6 worm cellular contexts compared by ENCODE assay signal in genomic region chrIV:1824065-1824531, ce11.
A peak's percentile ranks its signal among the peaks of the same experiment; 100 is the strongest.
TF ChIP-seq lines count a peak whose summit lies in the region.

Gene cmk-1, plus strand, starts transcription at chrIV:1824481.

TF ChIP-seq in whole organism, L1 larva, 84 proteins besides CTCF, POLR2A, EP300 and RAD21 (continued from another document and continues in another):
- TF ChIP-seq mep-1 (tag; optimal IDR thresholded peaks at IDR 0.05; lab: Kevin White, UChicago) (peak; percentile 18), nhr-85 (tag; lab: Kevin White, UChicago) (no peak), nhr-20 (tag; optimal IDR thresholded peaks at IDR 0.05; lab: Kevin White, UChicago) (peak; percentile 15), egl-13 (tag; optimal IDR thresholded peaks at IDR 0.05; lab: Kevin White, UChicago) (peak; percentile 77), blmp-1 (tag; optimal IDR thresholded peaks at IDR 0.05; lab: Kevin White, UChicago) (no peak), ceh-8 (GFP tag; optimal IDR thresholded peaks at IDR 0.05; lab: Kevin White, UChicago) (peak; percentile 62), lin-14 (GFP tag; optimal IDR thresholded peaks at IDR 0.05; lab: Kevin White, UChicago) (peak; percentile 96), dsc-1 (tag; optimal IDR thresholded peaks at IDR 0.05; lab: Kevin White, UChicago) (peak; percentile 72), tbx-2 (tag; optimal IDR thresholded peaks at IDR 0.05; lab: Kevin White, UChicago) (peak; percentile 75), sox-4 (tag; optimal IDR thresholded peaks at IDR 0.05; lab: Kevin White, UChicago) (peak; percentile 24), ztf-4 (tag; optimal IDR thresholded peaks at IDR 0.05; lab: Kevin White, UChicago) (peak; percentile 46), lin-13 (GFP tag; optimal IDR thresholded peaks at IDR 0.05; lab: Kevin White, UChicago) (no peak), nhr-47 (tag; optimal IDR thresholded peaks at IDR 0.05; lab: Kevin White, UChicago) (peak; percentile 79), nhr-19 (GFP tag; conservative IDR thresholded peaks at IDR 0.05; lab: Robert Waterston, UW) (peak; percentile 36), snu-23 (GFP tag; optimal IDR thresholded peaks at IDR 0.05; lab: Kevin White, UChicago) (peak; percentile 66), ces-1 (GFP tag; optimal IDR thresholded peaks at IDR 0.05; lab: Kevin White, UChicago) (peak; percentile 38), pax-3 (tag; optimal IDR thresholded peaks at IDR 0.05; lab: Kevin White, UChicago) (peak; percentile 41), sptf-1 (tag; optimal IDR thresholded peaks at IDR 0.05; lab: Kevin White, UChicago) (no peak), efl-1 (optimal IDR thresholded peaks at IDR 0.05; lab: Kevin White, UChicago) (peak; percentile 29 to 36), efl-1 (GFP tag; optimal IDR thresholded peaks at IDR 0.05 in 1 of 2; lab: Kevin White, UChicago) (no peak), unc-86 (tag; optimal IDR thresholded peaks at IDR 0.05; lab: Kevin White, UChicago) (peak; percentile 79), nhr-90 (tag; optimal IDR thresholded peaks at IDR 0.05; lab: Kevin White, UChicago; ENCODE audit: poor library complexity) (no peak)

TF ChIP-seq in whole organism, L2 larva, 48 proteins besides CTCF, POLR2A, EP300 and RAD21 (continued from another document):
- peak; percentile 78 for TF ChIP-seq F13H6.1 (tag; optimal IDR thresholded peaks at IDR 0.05; lab: Kevin White, UChicago)
- peak in 1 of 2 experiments; percentile 69 for TF ChIP-seq mdl-1 (tag; optimal IDR thresholded peaks at IDR 0.05; lab: Kevin White, UChicago)
- peak; percentile 39 for TF ChIP-seq ztf-4 (tag; optimal IDR thresholded peaks at IDR 0.05; lab: Kevin White, UChicago)
- peak; percentile 72 for TF ChIP-seq crh-2 (tag; optimal IDR thresholded peaks at IDR 0.05; lab: Kevin White, UChicago)
- peak; percentile 80 for TF ChIP-seq unc-55 (GFP tag; optimal IDR thresholded peaks at IDR 0.05; lab: Kevin White, UChicago)
- TF ChIP-seq nhr-237 (tag; optimal IDR thresholded peaks at IDR 0.05; lab: Kevin White, UChicago): no peak
- TF ChIP-seq zag-1 (tag; optimal IDR thresholded peaks at IDR 0.05; lab: Kevin White, UChicago): peak; percentile 72
- TF ChIP-seq nhr-129 (tag; optimal IDR thresholded peaks at IDR 0.05; lab: Kevin White, UChicago): peak; percentile 77
- TF ChIP-seq lsy-2 (tag; optimal IDR thresholded peaks at IDR 0.05; lab: Kevin White, UChicago): peak in 1 of 2 experiments; percentile 65
- no peak for TF ChIP-seq R02D3.7 (tag; optimal IDR thresholded peaks at IDR 0.05; lab: Kevin White, UChicago)
- no peak for TF ChIP-seq unc-39 (tag; optimal IDR thresholded peaks at IDR 0.05; lab: Kevin White, UChicago)
- TF ChIP-seq lin-11 (tag; optimal IDR thresholded peaks at IDR 0.05; lab: Kevin White, UChicago): peak; percentile 68
- TF ChIP-seq ztf-1 (GFP tag; conservative IDR thresholded peaks at IDR 0.05; lab: Robert Waterston, UW): no peak

TF ChIP-seq in whole organism, L3 larva, 47 proteins besides CTCF, POLR2A, EP300 and RAD21 (continued from another document):
- TF ChIP-seq zag-1 (tag; optimal IDR thresholded peaks at IDR 0.05; lab: Kevin White, UChicago) (no peak), elt-2 (tag; optimal IDR thresholded peaks at IDR 0.05; lab: Kevin White, UChicago) (no peak), nhr-76 (tag; optimal IDR thresholded peaks at IDR 0.05; lab: Kevin White, UChicago) (no peak), egl-27 (tag; optimal IDR thresholded peaks at IDR 0.05; lab: Kevin White, UChicago) (no peak), tbx-2 (tag; optimal IDR thresholded peaks at IDR 0.05; lab: Kevin White, UChicago) (peak; percentile 15), fkh-10 (GFP tag; optimal IDR thresholded peaks at IDR 0.05; lab: Kevin White, UChicago) (peak; percentile 36), egl-5 (tag; optimal IDR thresholded peaks at IDR 0.05; lab: Kevin White, UChicago) (peak; percentile 33), unc-62 (GFP tag; optimal IDR thresholded peaks at IDR 0.05; lab: Kevin White, UChicago) (peak; percentile 47), ama-1 (optimal IDR thresholded peaks at IDR 0.05; lab: Kevin White, UChicago) (no peak), ztf-4 (tag; optimal IDR thresholded peaks at IDR 0.05; lab: Kevin White, UChicago) (no peak), jun-1 (tag; optimal IDR thresholded peaks at IDR 0.05; lab: Kevin White, UChicago) (no peak), nhr-77 (tag; optimal IDR thresholded peaks at IDR 0.05; lab: Kevin White, UChicago) (no peak), nhr-237 (tag; optimal IDR thresholded peaks at IDR 0.05; lab: Kevin White, UChicago) (no peak), R02D3.7 (tag; optimal IDR thresholded peaks at IDR 0.05; lab: Kevin White, UChicago) (no peak), lin-15B (tag; optimal IDR thresholded peaks at IDR 0.05; lab: Kevin White, UChicago) (peak; percentile 38), fkh-2 (tag; optimal IDR thresholded peaks at IDR 0.05; lab: Kevin White, UChicago) (no peak), pha-4 (tag; optimal IDR thresholded peaks at IDR 0.05; lab: Kevin White, UChicago) (no peak), daf-12 (tag; optimal IDR thresholded peaks at IDR 0.05; lab: Kevin White, UChicago) (no peak), snpc-4 (tag; optimal IDR thresholded peaks at IDR 0.05; lab: Kevin White, UChicago) (peak; percentile 51), fos-1 (tag; optimal IDR thresholded peaks at IDR 0.05; lab: Kevin White, UChicago) (no peak), nhr-12 (tag; optimal IDR thresholded peaks at IDR 0.05; lab: Kevin White, UChicago) (no peak), lin-39 (tag; optimal IDR thresholded peaks at IDR 0.05; lab: Kevin White, UChicago) (peak; percentile 68), nhr-25 (tag; optimal IDR thresholded peaks at IDR 0.05; lab: Kevin White, UChicago) (no peak), mml-1 (tag; optimal IDR thresholded peaks at IDR 0.05; lab: Kevin White, UChicago) (no peak), ztf-11 (tag; optimal IDR thresholded peaks at IDR 0.05; lab: Kevin White, UChicago) (no peak), unc-39 (tag; optimal IDR thresholded peaks at IDR 0.05; lab: Kevin White, UChicago) (no peak), ceh-9 (tag; optimal IDR thresholded peaks at IDR 0.05; lab: Kevin White, UChicago) (no peak)
TF ChIP-seq in whole organism, L3 larva: peak in this region for 10.

TF ChIP-seq in whole organism, L4 larva, 104 proteins besides CTCF, POLR2A, EP300 and RAD21 (continued from another document and continues in another):
- TF ChIP-seq Y75B8A.6 (GFP tag; IDR thresholded peaks at IDR 0.05; lab: Robert Waterston, UW) (0 out of 2 replicates have a peak, but pooled peaks have one; percentile 30), skn-1 (tag; optimal IDR thresholded peaks at IDR 0.05; lab: Kevin White, UChicago) (no peak), nhr-111 (GFP tag; optimal IDR thresholded peaks at IDR 0.05; lab: Kevin White, UChicago) (no peak), F37D6.2 (tag; optimal IDR thresholded peaks at IDR 0.05; lab: Kevin White, UChicago) (peak; percentile 52), aha-1 (tag; lab: Kevin White, UChicago) (peak; percentile 39), lin-38 (GFP tag; IDR thresholded peaks at IDR 0.05; lab: Robert Waterston, UW) (no peak), attf-4 (tag; optimal IDR thresholded peaks at IDR 0.05; lab: Kevin White, UChicago) (no peak), hif-1 (tag; optimal IDR thresholded peaks at IDR 0.05; lab: Kevin White, UChicago) (peak in 1 of 2 experiments; percentile 45), ces-1 (GFP tag; optimal IDR thresholded peaks at IDR 0.05; lab: Kevin White, UChicago) (peak; percentile 17), mes-2 (tag; optimal IDR thresholded peaks at IDR 0.05; lab: Kevin White, UChicago; ENCODE audit: poor library complexity, severe bottlenecking) (peak; percentile 11), zag-1 (tag; optimal IDR thresholded peaks at IDR 0.05; lab: Kevin White, UChicago) (no peak), ama-1 (optimal IDR thresholded peaks at IDR 0.05; lab: Kevin White, UChicago) (no peak), nhr-11 (tag; optimal IDR thresholded peaks at IDR 0.05; lab: Kevin White, UChicago) (peak; percentile 48), T20F7.1 (GFP tag; optimal IDR thresholded peaks at IDR 0.05; lab: Kevin White, UChicago) (no peak), snpc-4 (tag; optimal IDR thresholded peaks at IDR 0.05; lab: Kevin White, UChicago) (no peak), daf-16 (GFP tag; optimal IDR thresholded peaks at IDR 0.05; lab: Kevin White, UChicago) (no peak), daf-16 (tag; optimal IDR thresholded peaks at IDR 0.05; lab: Kevin White, UChicago) (no peak), lsy-2 (tag; optimal IDR thresholded peaks at IDR 0.05; lab: Kevin White, UChicago) (peak in 1 of 2 experiments; percentile 44), dve-1 (tag; optimal IDR thresholded peaks at IDR 0.05; lab: Kevin White, UChicago; ENCODE audit: insufficient read depth) (no peak), egl-43 (GFP tag; IDR thresholded peaks at IDR 0.05; lab: Robert Waterston, UW) (peak; percentile 54), snpc-1.2 (GFP tag; IDR thresholded peaks at IDR 0.05; lab: Robert Waterston, UW) (no peak), fkh-10 (GFP tag; optimal IDR thresholded peaks at IDR 0.05; lab: Kevin White, UChicago) (peak; percentile 76), set-16 (GFP tag; IDR thresholded peaks at IDR 0.05; lab: Robert Waterston, UW) (peak; percentile 87), nhr-76 (tag; optimal IDR thresholded peaks at IDR 0.05; lab: Kevin White, UChicago) (no peak), mdl-1 (tag; optimal IDR thresholded peaks at IDR 0.05; lab: Kevin White, UChicago) (peak in 1 of 2 experiments; percentile 53), ctbp-1 (GFP tag; IDR thresholded peaks at IDR 0.05; lab: Robert Waterston, UW) (peak; percentile 86)

TF ChIP-seq in whole organism, late embryonic, 69 proteins besides CTCF, POLR2A, EP300 and RAD21 (continued from another document):
- TF ChIP-seq ref-2 (tag; optimal IDR thresholded peaks at IDR 0.05; lab: Kevin White, UChicago) (peak; percentile 13), tbx-7 (tag; optimal IDR thresholded peaks at IDR 0.05; lab: Kevin White, UChicago) (no peak), ceh-30 (tag; optimal IDR thresholded peaks at IDR 0.05; lab: Kevin White, UChicago) (peak; percentile 15), K09A11.1 (tag; optimal IDR thresholded peaks at IDR 0.05; lab: Kevin White, UChicago; ENCODE audit: insufficient read depth) (peak; percentile 35), hlh-30 (tag; optimal IDR thresholded peaks at IDR 0.05; lab: Kevin White, UChicago; ENCODE audit: insufficient read depth) (peak; percentile 62), unc-42 (tag; optimal IDR thresholded peaks at IDR 0.05; lab: Kevin White, UChicago) (peak; percentile 92), nfya-1 (tag; optimal IDR thresholded peaks at IDR 0.05; lab: Kevin White, UChicago) (peak; percentile 83)

TF ChIP-seq in whole organism, young adult, 124 proteins besides CTCF, POLR2A, EP300 and RAD21 (continued from another document):
- peak; percentile 51 for TF ChIP-seq ceh-27 (GFP tag; optimal IDR thresholded peaks at IDR 0.05; lab: Kevin White, UChicago)
- TF ChIP-seq bed-1 (GFP tag; IDR thresholded peaks at IDR 0.05; lab: Robert Waterston, UW): no peak
- TF ChIP-seq lsy-27 (tag; optimal IDR thresholded peaks at IDR 0.05; lab: Kevin White, UChicago; ENCODE audit: borderline replicate concordance, insufficient read depth): no peak
- no peak for TF ChIP-seq ztf-26 (tag; optimal IDR thresholded peaks at IDR 0.05; lab: Kevin White, UChicago)
- TF ChIP-seq rec-8 (tag; optimal IDR thresholded peaks at IDR 0.05; lab: Kevin White, UChicago): no peak
- TF ChIP-seq sdz-38 (tag; optimal IDR thresholded peaks at IDR 0.05; lab: Kevin White, UChicago): no peak
- peak; percentile 69 for TF ChIP-seq K12H6.12 (tag; optimal IDR thresholded peaks at IDR 0.05; lab: Kevin White, UChicago)
- no peak for TF ChIP-seq akir-1 (GFP tag; optimal IDR thresholded peaks at IDR 0.05; lab: Kevin White, UChicago)
- TF ChIP-seq unc-62 (GFP tag; optimal IDR thresholded peaks at IDR 0.05; lab: Kevin White, UChicago): no peak
- TF ChIP-seq hsf-1 (GFP tag; IDR thresholded peaks at IDR 0.05; lab: Robert Waterston, UW): no peak
- no peak for TF ChIP-seq cebp-1 (GFP tag; IDR thresholded peaks at IDR 0.05; lab: Robert Waterston, UW)
- TF ChIP-seq cebp-1 (tag; optimal IDR thresholded peaks at IDR 0.05; lab: Kevin White, UChicago): peak; percentile 53
- TF ChIP-seq efl-1 (GFP tag; optimal IDR thresholded peaks at IDR 0.05; lab: Kevin White, UChicago): no peak
- TF ChIP-seq nfya-1 (tag; optimal IDR thresholded peaks at IDR 0.05; lab: Kevin White, UChicago; ENCODE audit: borderline replicate concordance, insufficient read depth): no peak
- 0 out of 2 replicates have a peak, but pooled peaks have one; percentile 7 for TF ChIP-seq rcor-1 (GFP tag; IDR thresholded peaks at IDR 0.05; lab: Robert Waterston, UW)
- TF ChIP-seq F57C9.4 (tag; optimal IDR thresholded peaks at IDR 0.05; lab: Kevin White, UChicago): no peak
- peak; percentile 34 for TF ChIP-seq lin-40 (tag; optimal IDR thresholded peaks at IDR 0.05; lab: Kevin White, UChicago)
- TF ChIP-seq nfyb-1 (GFP tag; IDR thresholded peaks at IDR 0.05; lab: Robert Waterston, UW): no peak
- no peak for TF ChIP-seq snpc-1.1 (tag; optimal IDR thresholded peaks at IDR 0.05; lab: Kevin White, UChicago; ENCODE audit: insufficient read depth)
- TF ChIP-seq F33H1.4 (GFP tag; IDR thresholded peaks at IDR 0.05; lab: Robert Waterston, UW): no peak
- no peak for TF ChIP-seq madf-8 (GFP tag; conservative IDR thresholded peaks at IDR 0.05; lab: Robert Waterston, UW)
- no peak for TF ChIP-seq ceh-100 (GFP tag; IDR thresholded peaks at IDR 0.05; lab: Robert Waterston, UW)
- TF ChIP-seq B0261.1 (tag; optimal IDR thresholded peaks at IDR 0.05; lab: Kevin White, UChicago): no peak
- TF ChIP-seq dox-1 (GFP tag; IDR thresholded peaks at IDR 0.05; lab: Robert Waterston, UW): 0 out of 2 replicates have a peak, but pooled peaks have one; percentile 10
- TF ChIP-seq ZK185.1 (tag; optimal IDR thresholded peaks at IDR 0.05; lab: Kevin White, UChicago; ENCODE audit: poor library complexity, severe bottlenecking): no peak
- TF ChIP-seq bed-2 (GFP tag; IDR thresholded peaks at IDR 0.05; lab: Robert Waterston, UW): no peak
- no peak for TF ChIP-seq fkh-3 (tag; optimal IDR thresholded peaks at IDR 0.05; lab: Kevin White, UChicago)
- TF ChIP-seq zfh-2 (GFP tag; conservative IDR thresholded peaks at IDR 0.05; lab: Robert Waterston, UW): peak; percentile 96
- no peak for TF ChIP-seq F37B4.10 (GFP tag; IDR thresholded peaks at IDR 0.05; lab: Robert Waterston, UW)
- no peak for TF ChIP-seq F49E8.2 (tag; optimal IDR thresholded peaks at IDR 0.05; lab: Kevin White, UChicago; ENCODE audit: insufficient read depth)
- TF ChIP-seq pha-4 (tag; optimal IDR thresholded peaks at IDR 0.05; lab: Kevin White, UChicago): no peak
- no peak for TF ChIP-seq B0035.1 (tag; optimal IDR thresholded peaks at IDR 0.05; lab: Kevin White, UChicago)
- TF ChIP-seq Y53G8AR.9 (GFP tag; conservative IDR thresholded peaks at IDR 0.05; lab: Robert Waterston, UW): no peak
- no peak for TF ChIP-seq rpc-1 (optimal IDR thresholded peaks at IDR 0.05; lab: Kevin White, UChicago)
- TF ChIP-seq rpc-1 (tag; optimal IDR thresholded peaks at IDR 0.05; lab: Kevin White, UChicago): no peak
- no peak for TF ChIP-seq sea-2 (GFP tag; IDR thresholded peaks at IDR 0.05; lab: Robert Waterston, UW)
- TF ChIP-seq nhr-27 (tag; optimal IDR thresholded peaks at IDR 0.05; lab: Kevin White, UChicago): no peak
- no peak for TF ChIP-seq F22D6.2 (tag; optimal IDR thresholded peaks at IDR 0.05; lab: Kevin White, UChicago)
- no peak for TF ChIP-seq ztf-28 (GFP tag; IDR thresholded peaks at IDR 0.05; lab: Robert Waterston, UW)
- TF ChIP-seq ztf-25 (GFP tag; IDR thresholded peaks at IDR 0.05; lab: Robert Waterston, UW): no peak
- TF ChIP-seq atf-7 (tag; optimal IDR thresholded peaks at IDR 0.05; lab: Kevin White, UChicago): no peak
- peak; percentile 31 for TF ChIP-seq egrh-3 (GFP tag; IDR thresholded peaks at IDR 0.05; lab: Robert Waterston, UW)
- TF ChIP-seq unc-130 (GFP tag; optimal IDR thresholded peaks at IDR 0.05; lab: Kevin White, UChicago): no peak
- no peak for TF ChIP-seq die-1 (tag; optimal IDR thresholded peaks at IDR 0.05; lab: Kevin White, UChicago)
- no peak for TF ChIP-seq xnd-1 (tag; optimal IDR thresholded peaks at IDR 0.05; lab: Kevin White, UChicago)
- TF ChIP-seq F52B5.7 (tag; optimal IDR thresholded peaks at IDR 0.05; lab: Kevin White, UChicago): no peak
- no peak for TF ChIP-seq aptf-2 (GFP tag; conservative IDR thresholded peaks at IDR 0.05; lab: Robert Waterston, UW)
- TF ChIP-seq F10E7.11 (tag; optimal IDR thresholded peaks at IDR 0.05; lab: Kevin White, UChicago): no peak
- peak; percentile 15; the same call in 1 of the 2 replicates for TF ChIP-seq B0336.3 (GFP tag; IDR thresholded peaks at IDR 0.05; lab: Robert Waterston, UW)
